Fruit fly (Drosophila melanogaster) whole organism, prepupa: Measurements from ENCODE around the gene hep.

Experiments
- Blimp-1 ChIP-seq: fragments of 200-800 bp; sonication (Bioruptor generic); optimal IDR thresholded peaks from 3 replicates; lab custom pipeline; 2017; ENCODE audit warnings: missing biosample characterization, missing genetic modification characterization, mild to moderate bottlenecking, moderate library complexity, missing genetic modification reagents
- CG11762 ChIP-seq: fragments of 200-800 bp; sonication (Bioruptor generic); optimal IDR thresholded peaks from 3 replicates; lab custom pipeline; 2016; ENCODE audit warnings: missing biosample characterization, missing genetic modification characterization; ENCODE audit not compliant: insufficient read depth
- CG11902 ChIP-seq: fragments of 200-800 bp; sonication (Bioruptor generic); optimal IDR thresholded peaks from 3 replicates; lab custom pipeline; 2016; ENCODE audit warnings: missing biosample characterization, missing genetic modification characterization
- CG16779 ChIP-seq: fragments of 200-800 bp; sonication (Bioruptor generic); optimal IDR thresholded peaks from 3 replicates; lab custom pipeline; 2017; ENCODE audit warnings: missing biosample characterization, mild to moderate bottlenecking, missing genetic modification characterization
- CG31627 ChIP-seq: fragments of 200-800 bp; sonication (Bioruptor generic); optimal IDR thresholded peaks from 3 replicates; lab custom pipeline; 2016; ENCODE audit warnings: missing biosample characterization, missing genetic modification characterization
- CG32006 ChIP-seq: fragments of 200-800 bp; sonication (Bioruptor generic); optimal IDR thresholded peaks from 3 replicates; lab custom pipeline; 2017; ENCODE audit warnings: missing biosample characterization, mild to moderate bottlenecking, missing genetic modification characterization
- CG34406 ChIP-seq: fragments of 200-800 bp; sonication (Bioruptor generic); optimal IDR thresholded peaks from 3 replicates; lab custom pipeline; 2016; ENCODE audit warnings: missing biosample characterization, missing genetic modification characterization
- CG4318 ChIP-seq: fragments of 200-800 bp; sonication (Bioruptor generic); optimal IDR thresholded peaks from 3 replicates; lab custom pipeline; 2017; ENCODE audit warnings: missing biosample characterization, mild to moderate bottlenecking, missing genetic modification characterization
- CG6163 ChIP-seq: fragments of 200-800 bp; sonication (Bioruptor generic); IDR thresholded peaks from 3 replicates; pipeline ENCODE4 v1.3.6; 2022; ENCODE audit warnings: missing biosample characterization, missing genetic modification characterization
- CG6276 ChIP-seq: fragments of 200-800 bp; sonication (Bioruptor generic); optimal IDR thresholded peaks from 2 replicates; lab custom pipeline; 2017; ENCODE audit warnings: missing biosample characterization, mild to moderate bottlenecking, missing genetic modification characterization
- CG6792 ChIP-seq: fragments of 200-800 bp; sonication (Bioruptor generic); optimal IDR thresholded peaks from 3 replicates; lab custom pipeline; 2016; ENCODE audit warnings: missing biosample characterization, missing genetic modification characterization
- CG6808 ChIP-seq: fragments of 200-800 bp; sonication (Bioruptor generic); optimal IDR thresholded peaks from 3 replicates; lab custom pipeline; 2017; ENCODE audit warnings: missing biosample characterization, missing genetic modification characterization, mild to moderate bottlenecking, moderate library complexity, missing genetic modification reagents
- CG7368 ChIP-seq: fragments of 200-800 bp; sonication (Bioruptor generic); optimal IDR thresholded peaks from 3 replicates; lab custom pipeline; 2016; ENCODE audit warnings: missing biosample characterization, missing genetic modification characterization
- CG8119 ChIP-seq: fragments of 200-800 bp; sonication (Bioruptor generic); IDR thresholded peaks from 3 replicates; pipeline ENCODE4 v1.3.6; 2022; ENCODE audit warnings: missing biosample characterization, missing genetic modification characterization
- CG9139 ChIP-seq: fragments of 200-800 bp; sonication (Bioruptor generic); optimal IDR thresholded peaks from 3 replicates; lab custom pipeline; 2017; ENCODE audit warnings: missing biosample characterization, mild to moderate bottlenecking, missing genetic modification characterization
- Eip75B ChIP-seq: fragments of 200-800 bp; sonication (Bioruptor generic); optimal IDR thresholded peaks from 3 replicates; lab custom pipeline; 2016; ENCODE audit warnings: missing biosample characterization, missing genetic modification characterization
- Eip78C ChIP-seq: fragments of 200-800 bp; sonication (Bioruptor generic); peaks from one replicate; lab custom pipeline; 2016; ENCODE audit warnings: missing biosample characterization, missing genetic modification characterization
- Eip93F ChIP-seq: fragments of 200-800 bp; sonication (Bioruptor generic); optimal IDR thresholded peaks from 2 replicates; lab custom pipeline; 2016; ENCODE audit warnings: missing biosample characterization, mild to moderate bottlenecking, missing genetic modification characterization
- Gug ChIP-seq: fragments of 200-800 bp; sonication (Bioruptor generic); IDR thresholded peaks from 2 replicates; pipeline ENCODE4 v1.3.6; 2022; ENCODE audit warnings: missing biosample characterization, missing genetic modification characterization
- Hr38 ChIP-seq: sonication (Bioruptor generic); optimal IDR thresholded peaks from 2 replicates; lab custom pipeline; 2016; ENCODE audit warnings: missing biosample characterization, missing genetic modification characterization
- Lpt ChIP-seq: fragments of 200-800 bp; sonication (Bioruptor generic); optimal IDR thresholded peaks from 3 replicates; lab custom pipeline; 2016; ENCODE audit warnings: missing biosample characterization, missing genetic modification characterization
- Met ChIP-seq: fragments of 200-800 bp; sonication (Bioruptor generic); optimal IDR thresholded peaks from 3 replicates; lab custom pipeline; 2016; ENCODE audit warnings: missing biosample characterization, missing genetic modification characterization
- Sox102F ChIP-seq: fragments of 200-800 bp; sonication (Bioruptor generic); optimal IDR thresholded peaks from 2 replicates; lab custom pipeline; 2016; ENCODE audit warnings: missing biosample characterization, mild to moderate bottlenecking, missing genetic modification characterization
- Sox14 ChIP-seq: fragments of 200-800 bp; sonication (Bioruptor generic); optimal IDR thresholded peaks from 3 replicates; lab custom pipeline; 2016; ENCODE audit warnings: missing biosample characterization, missing genetic modification characterization
- Sox15 ChIP-seq: fragments of 200-800 bp; sonication (Bioruptor generic); optimal IDR thresholded peaks from 3 replicates; lab custom pipeline; 2016; ENCODE audit warnings: missing biosample characterization, missing genetic modification characterization
- achi ChIP-seq: fragments of 200-800 bp; sonication (Bioruptor generic); optimal IDR thresholded peaks from 3 replicates; lab custom pipeline; 2016; ENCODE audit warnings: missing biosample characterization, missing genetic modification characterization
- acj6 ChIP-seq: fragments of 200-800 bp; sonication (Bioruptor generic); optimal IDR thresholded peaks from 3 replicates; lab custom pipeline; 2016; ENCODE audit warnings: missing biosample characterization, missing genetic modification characterization
- cyc ChIP-seq: fragments of 200-800 bp; sonication (Bioruptor generic); optimal IDR thresholded peaks from 3 replicates; lab custom pipeline; 2016; ENCODE audit warnings: missing biosample characterization, missing genetic modification characterization
- dac ChIP-seq: fragments of 200-800 bp; sonication (Bioruptor generic); optimal IDR thresholded peaks from 2 replicates; lab custom pipeline; 2017; ENCODE audit warnings: missing biosample characterization, mild to moderate bottlenecking, missing genetic modification characterization
- dsx ChIP-seq: fragments of 200-800 bp; optimal IDR thresholded peaks from 3 replicates; lab custom pipeline; 2019; ENCODE audit warnings: missing biosample characterization, mild to moderate bottlenecking, missing genetic modification characterization, moderate library complexity; ENCODE audit not compliant: poor library complexity, severe bottlenecking
- eg ChIP-seq: fragments of 200-800 bp; sonication (Bioruptor generic); IDR thresholded peaks from 3 replicates; pipeline ENCODE4 v1.3.6; 2022; ENCODE audit warnings: missing biosample characterization, missing genetic modification characterization
- esn ChIP-seq: fragments of 200-800 bp; sonication (Bioruptor generic); optimal IDR thresholded peaks from 2 replicates; lab custom pipeline; 2016; ENCODE audit warnings: missing biosample characterization, mild to moderate bottlenecking, missing genetic modification characterization, moderate library complexity
- fd59A ChIP-seq: fragments of 200-800 bp; sonication (Bioruptor generic); optimal IDR thresholded peaks from 2 replicates; lab custom pipeline; 2017; ENCODE audit warnings: missing biosample characterization, mild to moderate bottlenecking, missing genetic modification characterization, missing genetic modification reagents
- fd85E ChIP-seq: fragments of 200-800 bp; sonication (Bioruptor generic); optimal IDR thresholded peaks from 3 replicates; lab custom pipeline; 2016; ENCODE audit warnings: missing biosample characterization, missing genetic modification characterization
- fkh ChIP-seq: fragments of 200-800 bp; sonication (Bioruptor generic); optimal IDR thresholded peaks from 3 replicates; lab custom pipeline; 2017; ENCODE audit warnings: missing biosample characterization, mild to moderate bottlenecking, missing genetic modification characterization, moderate library complexity
- lz ChIP-seq: fragments of 200-800 bp; sonication (Bioruptor generic); optimal IDR thresholded peaks from 3 replicates; lab custom pipeline; 2016; ENCODE audit warnings: missing biosample characterization, missing genetic modification characterization
- net ChIP-seq: fragments of 200-800 bp; sonication (Bioruptor generic); optimal IDR thresholded peaks from 3 replicates; lab custom pipeline; 2016; ENCODE audit warnings: missing biosample characterization, missing genetic modification characterization
- pdm3 ChIP-seq: fragments of 200-800 bp; sonication (Bioruptor generic); optimal IDR thresholded peaks from 3 replicates; lab custom pipeline; 2016; ENCODE audit warnings: missing biosample characterization, missing genetic modification characterization
- salr ChIP-seq, 2 experiments: fragments of 200-800 bp; sonication (Bioruptor generic); optimal IDR thresholded peaks; 3 replicates each; lab custom pipeline; 2016 to 2018; ENCODE audit warnings: missing biosample characterization in 2 of 2, missing genetic modification characterization in 2 of 2, mild to moderate bottlenecking in 1 of 2
- spab ChIP-seq: fragments of 200-800 bp; sonication (Bioruptor generic); optimal IDR thresholded peaks from 2 replicates; lab custom pipeline; 2017; ENCODE audit warnings: missing biosample characterization, mild to moderate bottlenecking, missing genetic modification characterization, missing genetic modification reagents
- svp ChIP-seq: fragments of 200-800 bp; sonication (Bioruptor generic); peaks from one replicate; lab custom pipeline; 2016; ENCODE audit warnings: missing biosample characterization, missing genetic modification characterization
- topi ChIP-seq: fragments of 200-800 bp; sonication (Bioruptor generic); optimal IDR thresholded peaks from 3 replicates; lab custom pipeline; 2016; ENCODE audit warnings: missing biosample characterization, missing genetic modification characterization
- vri ChIP-seq: fragments of 200-800 bp; sonication (Bioruptor generic); optimal IDR thresholded peaks from 3 replicates; lab custom pipeline; 2016; ENCODE audit warnings: missing biosample characterization, mild to moderate bottlenecking, missing genetic modification characterization

Gene hep

dm6 chrX:13130175-13130822 lies 40.1 kb upstream of the hep start (continued):
- TF ChIP-seq cyc (GFP tag; lab: Kevin White, UChicago), result peak; percentile 45
- no peak for TF ChIP-seq Eip93F (GFP tag; lab: Kevin White, UChicago)
- peak; percentile 21 for TF ChIP-seq CG16779
- TF ChIP-seq Gug (GFP tag; lab: Robert Waterston, UW), result no peak
- TF ChIP-seq Eip78C (GFP tag; lab: Kevin White, UChicago), result peak; percentile 94
- TF ChIP-seq fkh (GFP tag; lab: Kevin White, UChicago), result peak; percentile 34
- peak; percentile 60 for TF ChIP-seq pdm3
- TF ChIP-seq Lpt, result no peak
- peak; percentile 21; the same call in 2 of the 3 replicates for TF ChIP-seq eg
- peak; percentile 8 for TF ChIP-seq CG7368
- peak; percentile 51 for TF ChIP-seq CG4318 (GFP tag; lab: Kevin White, UChicago)
- peak; percentile 61 for TF ChIP-seq Eip75B (GFP tag; lab: Kevin White, UChicago)
- TF ChIP-seq CG11902, result peak; percentile 5
- TF ChIP-seq CG11762 (GFP tag; lab: Kevin White, UChicago), result peak; percentile 13
- no peak for TF ChIP-seq Blimp-1
- TF ChIP-seq Met (GFP tag; lab: Kevin White, UChicago), result peak; percentile 56
- TF ChIP-seq topi, result peak; percentile 59
- TF ChIP-seq acj6 (GFP tag; lab: Kevin White, UChicago), result peak; percentile 64
- TF ChIP-seq vri (GFP tag; lab: Kevin White, UChicago), result peak; percentile 16
- peak; percentile 59 for TF ChIP-seq fd59A
- TF ChIP-seq svp (GFP tag; lab: Kevin White, UChicago), result peak; percentile 27
- peak; percentile 74 for TF ChIP-seq CG6808 (GFP tag; lab: Kevin White, UChicago)
- TF ChIP-seq CG34406 (GFP tag; lab: Kevin White, UChicago), result peak; percentile 42
- peak; percentile 82 for TF ChIP-seq CG32006
- TF ChIP-seq CG31627 (GFP tag; lab: Kevin White, UChicago), result peak; percentile 60
- TF ChIP-seq achi (GFP tag; lab: Kevin White, UChicago), result peak; percentile 52
- no peak for TF ChIP-seq fd85E (GFP tag; lab: Kevin White, UChicago)

DNA sequence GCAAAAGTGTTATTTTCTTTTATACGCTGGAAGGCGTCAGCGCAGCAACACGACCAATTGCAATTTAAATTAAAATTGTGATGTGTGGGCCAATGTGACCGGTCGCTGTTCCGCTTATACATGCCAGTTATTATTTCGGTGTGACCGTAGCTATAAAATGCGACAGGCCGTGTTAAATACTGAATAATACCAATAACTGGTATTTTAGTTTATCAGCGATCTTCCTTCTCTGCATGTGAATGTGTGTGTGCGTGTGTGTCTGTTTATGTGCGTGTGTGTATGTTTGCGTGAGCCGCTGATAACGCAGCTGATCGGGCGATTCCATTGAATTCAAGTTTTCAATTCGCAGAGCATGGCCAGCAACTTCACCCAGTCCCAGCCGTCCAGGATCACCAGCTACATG lies 38.5 kb upstream of the hep start, which contains the start of the genes CG32638, CG15717 and MFS10:
Gene CG32638 (minus strand): TSS at position 45 of the 403 bp plus-strand sequence.
Gene CG15717 (plus strand): TSS at position 203 of the 403 bp plus-strand sequence.
Gene MFS10 (plus strand): TSS at position 269 of the 403 bp plus-strand sequence.
- TF ChIP-seq Blimp-1, result no peak
- TF ChIP-seq eg, result peak; percentile 30; the same call in 1 of the 3 replicates
- TF ChIP-seq Eip75B (GFP tag; lab: Kevin White, UChicago), result peak; percentile 25
- no peak for TF ChIP-seq Hr38
- TF ChIP-seq esn (GFP tag; lab: Kevin White, UChicago), result peak; percentile 33
- peak; percentile 54 for TF ChIP-seq fkh (GFP tag; lab: Kevin White, UChicago)
- no peak for TF ChIP-seq Gug (GFP tag; lab: Robert Waterston, UW)
- peak; percentile 76 for TF ChIP-seq svp (GFP tag; lab: Kevin White, UChicago)
- TF ChIP-seq Sox14 (GFP tag; lab: Kevin White, UChicago), result peak; percentile 14
- TF ChIP-seq topi, result peak; percentile 21
- TF ChIP-seq dsx, result peak; percentile 14
- TF ChIP-seq achi (GFP tag; lab: Kevin White, UChicago), result no peak
- TF ChIP-seq CG6163 (GFP tag; lab: Robert Waterston, UW), result peak; percentile 29; the same call in 1 of the 3 replicates
- peak; percentile 78 for TF ChIP-seq Eip78C (GFP tag; lab: Kevin White, UChicago)

DNA sequence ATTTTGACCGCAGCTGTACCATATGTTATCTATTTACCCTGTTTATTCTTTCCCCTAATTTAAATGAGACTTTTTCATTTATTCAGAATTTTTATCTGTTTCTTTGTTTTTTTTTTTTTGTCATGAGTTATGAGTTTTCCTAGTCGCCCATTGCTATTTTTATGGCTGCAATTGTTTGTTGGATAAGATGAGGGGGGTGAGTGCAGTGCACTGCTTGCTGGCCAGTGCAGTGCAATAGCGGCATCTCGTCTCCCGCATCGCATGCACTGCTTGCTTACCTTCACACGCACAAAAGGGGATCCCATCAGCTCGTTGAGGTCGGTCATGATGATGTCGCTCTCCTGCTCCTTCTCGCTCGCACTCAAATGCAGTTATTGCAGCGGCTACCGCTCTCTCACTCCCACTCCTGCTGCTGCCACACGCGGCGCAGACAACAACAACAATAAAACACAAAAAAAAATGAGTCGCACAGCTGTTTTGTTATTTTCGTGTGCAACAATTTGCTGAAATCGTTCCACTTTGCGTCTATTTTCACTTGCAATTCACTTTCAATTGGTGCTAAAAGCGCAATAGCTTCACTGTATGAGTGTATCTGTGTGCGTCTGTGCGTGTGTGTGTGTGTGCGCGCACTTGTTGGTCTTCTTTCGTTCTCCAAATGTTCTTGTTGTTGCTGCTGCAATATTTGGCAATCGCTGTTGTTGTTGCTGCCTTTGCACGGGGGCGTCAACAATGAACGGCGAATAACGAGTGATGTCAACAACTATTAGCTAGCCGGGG lies 37.9 kb upstream of the hep start:
- TF ChIP-seq CG6792 (GFP tag; lab: Kevin White, UChicago) (peak; percentile 43), salr (GFP tag; optimal IDR thresholded peaks at IDR 0.05; lab: Kevin White, UChicago) (peak; percentile 31 to 55), Met (GFP tag; lab: Kevin White, UChicago) (peak; percentile 55), CG7368 (peak; percentile 48), net (GFP tag; lab: Kevin White, UChicago) (peak; percentile 45), CG6808 (GFP tag; lab: Kevin White, UChicago) (peak; percentile 17), CG6276 (GFP tag; lab: Kevin White, UChicago) (peak; percentile 16), Sox15 (GFP tag; lab: Kevin White, UChicago) (peak; percentile 50), CG31627 (GFP tag; lab: Kevin White, UChicago) (peak; percentile 61), lz (peak; percentile 65), CG9139 (GFP tag; lab: Kevin White, UChicago) (peak; percentile 9), achi (GFP tag; lab: Kevin White, UChicago) (peak; percentile 58), CG8119 (GFP tag; lab: Robert Waterston, UW) (peak; percentile 79; the same call in 2 of the 3 replicates), CG34406 (GFP tag; lab: Kevin White, UChicago) (peak; percentile 56), Eip93F (GFP tag; lab: Kevin White, UChicago) (no peak), Sox102F (GFP tag; lab: Kevin White, UChicago) (peak; percentile 45), acj6 (GFP tag; lab: Kevin White, UChicago) (peak; percentile 46), dac (GFP tag; lab: Kevin White, UChicago) (no peak), esn (GFP tag; lab: Kevin White, UChicago) (peak; percentile 65), CG32006 (peak; percentile 51), spab (GFP tag; lab: Kevin White, UChicago) (peak; percentile 24)
